Worm (Caenorhabditis elegans) whole organism, midembryonic: ENCODE data around the gene cdc-42.

Source experiments
- flt-1 ChIP-seq: fragments of 200-800 bp; sonication (Bioruptor generic); IDR thresholded peaks from 2 replicates; pipeline ENCODE4 v1.3.6; 2022; ENCODE audit warnings: missing genetic modification characterization, missing compliant biosample characterization
- klf-2 ChIP-seq: fragments of 200-800 bp; sonication (Bioruptor generic); conservative IDR thresholded peaks from 2 replicates; pipeline ENCODE4 v1.3.6; 2022; ENCODE audit warnings: missing genetic modification reagents, missing genetic modification characterization, missing compliant biosample characterization

ce11 chrII:7640161-7640841 lies 24.0 kb downstream of the cdc-42 start:
- no peak for TF ChIP-seq klf-2 (GFP tag; lab: Robert Waterston, UW)
- no peak for TF ChIP-seq flt-1 (GFP tag; lab: Robert Waterston, UW)
